Fruit fly (Drosophila melanogaster) whole organism, prepupa: ENCODE measurements around the gene ND-20L.

Source experiments
- CG10631 ChIP-seq: fragments of 200-800 bp; sonication (Bioruptor generic); optimal IDR thresholded peaks from 2 replicates; lab custom pipeline; 2016; ENCODE audit warnings: missing biosample characterization, missing genetic modification characterization
- CG10669 ChIP-seq: fragments of 200-800 bp; sonication (Bioruptor generic); optimal IDR thresholded peaks from 3 replicates; lab custom pipeline; 2018; ENCODE audit warnings: missing biosample characterization, mild to moderate bottlenecking, missing genetic modification characterization, moderate library complexity
- CG11294 ChIP-seq: fragments of 200-800 bp; sonication (Bioruptor generic); IDR thresholded peaks from 2 replicates; pipeline ENCODE4 v1.3.6; 2022; ENCODE audit warnings: missing biosample characterization, missing genetic modification characterization
- CG11762 ChIP-seq: fragments of 200-800 bp; sonication (Bioruptor generic); optimal IDR thresholded peaks from 3 replicates; lab custom pipeline; 2016; ENCODE audit warnings: missing biosample characterization, missing genetic modification characterization; ENCODE audit not compliant: insufficient read depth
- CG11902 ChIP-seq: fragments of 200-800 bp; sonication (Bioruptor generic); optimal IDR thresholded peaks from 3 replicates; lab custom pipeline; 2016; ENCODE audit warnings: missing biosample characterization, missing genetic modification characterization
- CG15336 ChIP-seq: fragments of 200-800 bp; sonication (Bioruptor generic); IDR thresholded peaks from 2 replicates; pipeline ENCODE4 v1.3.6; 2022; ENCODE audit warnings: missing biosample characterization, missing genetic modification characterization
- CG16779 ChIP-seq: fragments of 200-800 bp; sonication (Bioruptor generic); optimal IDR thresholded peaks from 3 replicates; lab custom pipeline; 2017; ENCODE audit warnings: missing biosample characterization, mild to moderate bottlenecking, missing genetic modification characterization
- CG3032 ChIP-seq: fragments of 200-800 bp; optimal IDR thresholded peaks from 2 replicates; lab custom pipeline; 2019; ENCODE audit warnings: missing biosample characterization, mild to moderate bottlenecking, missing genetic modification characterization, moderate library complexity
- CG32006 ChIP-seq: fragments of 200-800 bp; sonication (Bioruptor generic); optimal IDR thresholded peaks from 3 replicates; lab custom pipeline; 2017; ENCODE audit warnings: missing biosample characterization, mild to moderate bottlenecking, missing genetic modification characterization
- CG34406 ChIP-seq: fragments of 200-800 bp; sonication (Bioruptor generic); optimal IDR thresholded peaks from 3 replicates; lab custom pipeline; 2016; ENCODE audit warnings: missing biosample characterization, missing genetic modification characterization
- CG3919 ChIP-seq: fragments of 200-800 bp; sonication (Bioruptor generic); optimal IDR thresholded peaks from 3 replicates; lab custom pipeline; 2016; ENCODE audit warnings: missing biosample characterization, missing genetic modification characterization
- CG4318 ChIP-seq: fragments of 200-800 bp; sonication (Bioruptor generic); optimal IDR thresholded peaks from 3 replicates; lab custom pipeline; 2017; ENCODE audit warnings: missing biosample characterization, mild to moderate bottlenecking, missing genetic modification characterization
- CG6163 ChIP-seq: fragments of 200-800 bp; sonication (Bioruptor generic); IDR thresholded peaks from 3 replicates; pipeline ENCODE4 v1.3.6; 2022; ENCODE audit warnings: missing biosample characterization, missing genetic modification characterization
- CG6808 ChIP-seq: fragments of 200-800 bp; sonication (Bioruptor generic); optimal IDR thresholded peaks from 3 replicates; lab custom pipeline; 2017; ENCODE audit warnings: missing biosample characterization, missing genetic modification characterization, mild to moderate bottlenecking, moderate library complexity, missing genetic modification reagents
- CG6854 ChIP-seq: fragments of 200-800 bp; sonication (Bioruptor generic); optimal IDR thresholded peaks from 2 replicates; lab custom pipeline; 2017; ENCODE audit warnings: missing biosample characterization, mild to moderate bottlenecking, missing genetic modification characterization
- CG7368 ChIP-seq: fragments of 200-800 bp; sonication (Bioruptor generic); optimal IDR thresholded peaks from 3 replicates; lab custom pipeline; 2016; ENCODE audit warnings: missing biosample characterization, missing genetic modification characterization
- CG8319 ChIP-seq: fragments of 200-800 bp; sonication (Bioruptor generic); optimal IDR thresholded peaks from 3 replicates; lab custom pipeline; 2016; ENCODE audit warnings: missing biosample characterization, missing genetic modification characterization
- Eip75B ChIP-seq: fragments of 200-800 bp; sonication (Bioruptor generic); optimal IDR thresholded peaks from 3 replicates; lab custom pipeline; 2016; ENCODE audit warnings: missing biosample characterization, missing genetic modification characterization
- Eip78C ChIP-seq: fragments of 200-800 bp; sonication (Bioruptor generic); peaks from one replicate; lab custom pipeline; 2016; ENCODE audit warnings: missing biosample characterization, missing genetic modification characterization
- Eip93F ChIP-seq: fragments of 200-800 bp; sonication (Bioruptor generic); optimal IDR thresholded peaks from 2 replicates; lab custom pipeline; 2016; ENCODE audit warnings: missing biosample characterization, mild to moderate bottlenecking, missing genetic modification characterization
- Ets21C ChIP-seq: fragments of 200-800 bp; sonication (Bioruptor generic); optimal IDR thresholded peaks from 3 replicates; lab custom pipeline; 2016; ENCODE audit warnings: missing biosample characterization, missing genetic modification characterization
- Gug ChIP-seq: fragments of 200-800 bp; sonication (Bioruptor generic); IDR thresholded peaks from 2 replicates; pipeline ENCODE4 v1.3.6; 2022; ENCODE audit warnings: missing biosample characterization, missing genetic modification characterization
- Hr38 ChIP-seq: sonication (Bioruptor generic); optimal IDR thresholded peaks from 2 replicates; lab custom pipeline; 2016; ENCODE audit warnings: missing biosample characterization, missing genetic modification characterization
- Hr39 ChIP-seq: fragments of 200-800 bp; sonication (Bioruptor generic); optimal IDR thresholded peaks from 2 replicates; lab custom pipeline; 2016; ENCODE audit warnings: missing biosample characterization, missing genetic modification characterization
- Hr4 ChIP-seq: fragments of 200-800 bp; sonication (Bioruptor generic); optimal IDR thresholded peaks from 3 replicates; lab custom pipeline; 2016; ENCODE audit warnings: missing biosample characterization, missing genetic modification characterization
- Lpt ChIP-seq: fragments of 200-800 bp; sonication (Bioruptor generic); optimal IDR thresholded peaks from 3 replicates; lab custom pipeline; 2016; ENCODE audit warnings: missing biosample characterization, missing genetic modification characterization
- Met ChIP-seq: fragments of 200-800 bp; sonication (Bioruptor generic); optimal IDR thresholded peaks from 3 replicates; lab custom pipeline; 2016; ENCODE audit warnings: missing biosample characterization, missing genetic modification characterization
- OdsH ChIP-seq: fragments of 200-800 bp; sonication (Bioruptor generic); optimal IDR thresholded peaks from 3 replicates; lab custom pipeline; 2016; ENCODE audit warnings: missing biosample characterization, missing genetic modification characterization
- Smox ChIP-seq: fragments of 200-800 bp; sonication (Bioruptor generic); optimal IDR thresholded peaks from 3 replicates; lab custom pipeline; 2016; ENCODE audit warnings: missing biosample characterization, missing genetic modification characterization
- Sox14 ChIP-seq: fragments of 200-800 bp; sonication (Bioruptor generic); optimal IDR thresholded peaks from 3 replicates; lab custom pipeline; 2016; ENCODE audit warnings: missing biosample characterization, missing genetic modification characterization
- Sox15 ChIP-seq: fragments of 200-800 bp; sonication (Bioruptor generic); optimal IDR thresholded peaks from 3 replicates; lab custom pipeline; 2016; ENCODE audit warnings: missing biosample characterization, missing genetic modification characterization
- achi ChIP-seq: fragments of 200-800 bp; sonication (Bioruptor generic); optimal IDR thresholded peaks from 3 replicates; lab custom pipeline; 2016; ENCODE audit warnings: missing biosample characterization, missing genetic modification characterization
- acj6 ChIP-seq: fragments of 200-800 bp; sonication (Bioruptor generic); optimal IDR thresholded peaks from 3 replicates; lab custom pipeline; 2016; ENCODE audit warnings: missing biosample characterization, missing genetic modification characterization
- cyc ChIP-seq: fragments of 200-800 bp; sonication (Bioruptor generic); optimal IDR thresholded peaks from 3 replicates; lab custom pipeline; 2016; ENCODE audit warnings: missing biosample characterization, missing genetic modification characterization
- dsx ChIP-seq: fragments of 200-800 bp; optimal IDR thresholded peaks from 3 replicates; lab custom pipeline; 2019; ENCODE audit warnings: missing biosample characterization, mild to moderate bottlenecking, missing genetic modification characterization, moderate library complexity; ENCODE audit not compliant: poor library complexity, severe bottlenecking
- eg ChIP-seq: fragments of 200-800 bp; sonication (Bioruptor generic); IDR thresholded peaks from 3 replicates; pipeline ENCODE4 v1.3.6; 2022; ENCODE audit warnings: missing biosample characterization, missing genetic modification characterization
- esn ChIP-seq: fragments of 200-800 bp; sonication (Bioruptor generic); optimal IDR thresholded peaks from 2 replicates; lab custom pipeline; 2016; ENCODE audit warnings: missing biosample characterization, mild to moderate bottlenecking, missing genetic modification characterization, moderate library complexity
- fd85E ChIP-seq: fragments of 200-800 bp; sonication (Bioruptor generic); optimal IDR thresholded peaks from 3 replicates; lab custom pipeline; 2016; ENCODE audit warnings: missing biosample characterization, missing genetic modification characterization
- fkh ChIP-seq: fragments of 200-800 bp; sonication (Bioruptor generic); optimal IDR thresholded peaks from 3 replicates; lab custom pipeline; 2017; ENCODE audit warnings: missing biosample characterization, mild to moderate bottlenecking, missing genetic modification characterization, moderate library complexity
- lz ChIP-seq: fragments of 200-800 bp; sonication (Bioruptor generic); optimal IDR thresholded peaks from 3 replicates; lab custom pipeline; 2016; ENCODE audit warnings: missing biosample characterization, missing genetic modification characterization
- pdm3 ChIP-seq: fragments of 200-800 bp; sonication (Bioruptor generic); optimal IDR thresholded peaks from 3 replicates; lab custom pipeline; 2016; ENCODE audit warnings: missing biosample characterization, missing genetic modification characterization
- salr ChIP-seq, 2 experiments: fragments of 200-800 bp; sonication (Bioruptor generic); optimal IDR thresholded peaks; 3 replicates each; lab custom pipeline; 2016 to 2018; ENCODE audit warnings: missing biosample characterization in 2 of 2, missing genetic modification characterization in 2 of 2, mild to moderate bottlenecking in 1 of 2
- spab ChIP-seq: fragments of 200-800 bp; sonication (Bioruptor generic); optimal IDR thresholded peaks from 2 replicates; lab custom pipeline; 2017; ENCODE audit warnings: missing biosample characterization, mild to moderate bottlenecking, missing genetic modification characterization, missing genetic modification reagents
- ss ChIP-seq, 2 experiments: fragments of 200-800 bp; sonication (Bioruptor generic); optimal IDR thresholded peaks; 2 replicates in 1 of 2; 3 replicates in 1 of 2; lab custom pipeline; 2017 to 2018; ENCODE audit warnings: mild to moderate bottlenecking in 2 of 2, missing biosample characterization in 2 of 2, missing genetic modification characterization in 2 of 2, moderate library complexity in 1 of 2
- svp ChIP-seq: fragments of 200-800 bp; sonication (Bioruptor generic); peaks from one replicate; lab custom pipeline; 2016; ENCODE audit warnings: missing biosample characterization, missing genetic modification characterization
- topi ChIP-seq: fragments of 200-800 bp; sonication (Bioruptor generic); optimal IDR thresholded peaks from 3 replicates; lab custom pipeline; 2016; ENCODE audit warnings: missing biosample characterization, missing genetic modification characterization
- vri ChIP-seq: fragments of 200-800 bp; sonication (Bioruptor generic); optimal IDR thresholded peaks from 3 replicates; lab custom pipeline; 2016; ENCODE audit warnings: missing biosample characterization, mild to moderate bottlenecking, missing genetic modification characterization

ND-20L gene

DNA sequence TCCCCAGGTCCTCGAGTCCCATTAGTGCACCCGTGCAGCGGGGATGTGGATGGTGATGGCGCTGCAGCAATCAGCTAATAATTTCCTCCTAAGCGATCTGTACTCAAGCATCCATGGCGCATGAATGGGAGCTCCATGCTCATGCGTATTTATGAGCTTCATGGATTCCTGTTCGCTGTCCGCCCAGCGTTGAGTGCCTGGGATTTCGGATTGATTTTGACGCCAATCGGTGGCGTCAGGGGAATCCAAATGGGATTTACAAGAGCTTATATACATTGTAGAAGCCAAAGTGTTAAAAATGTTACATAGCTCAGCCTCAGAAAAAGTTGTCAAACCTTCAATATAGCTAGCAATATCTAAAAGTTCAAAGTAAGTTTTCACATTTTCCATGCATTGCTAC, at the start of gene ND-20L:
ND-20L (plus strand) TSS at position 301 of the 400 bp plus-strand sequence.
- TF ChIP-seq CG3919 (GFP tag; lab: Kevin White, UChicago) (no peak), topi (GFP tag; lab: Kevin White, UChicago) (no peak), CG16779 (tag; lab: Kevin White, UChicago) (no peak), CG32006 (GFP tag; lab: Kevin White, UChicago) (no peak), achi (GFP tag; lab: Kevin White, UChicago) (no peak), Hr39 (GFP tag; lab: Kevin White, UChicago) (no peak), salr (GFP tag; optimal IDR thresholded peaks at IDR 0.05; lab: Kevin White, UChicago) (no peak), fkh (no peak), ss (GFP tag; optimal IDR thresholded peaks at IDR 0.05; lab: Kevin White, UChicago) (no peak), Ets21C (GFP tag; lab: Kevin White, UChicago) (no peak), CG6854 (GFP tag; lab: Kevin White, UChicago) (no peak), Sox15 (GFP tag; lab: Kevin White, UChicago) (no peak), vri (GFP tag; lab: Kevin White, UChicago) (no peak), CG10631 (GFP tag; lab: Kevin White, UChicago) (no peak)

DNA sequence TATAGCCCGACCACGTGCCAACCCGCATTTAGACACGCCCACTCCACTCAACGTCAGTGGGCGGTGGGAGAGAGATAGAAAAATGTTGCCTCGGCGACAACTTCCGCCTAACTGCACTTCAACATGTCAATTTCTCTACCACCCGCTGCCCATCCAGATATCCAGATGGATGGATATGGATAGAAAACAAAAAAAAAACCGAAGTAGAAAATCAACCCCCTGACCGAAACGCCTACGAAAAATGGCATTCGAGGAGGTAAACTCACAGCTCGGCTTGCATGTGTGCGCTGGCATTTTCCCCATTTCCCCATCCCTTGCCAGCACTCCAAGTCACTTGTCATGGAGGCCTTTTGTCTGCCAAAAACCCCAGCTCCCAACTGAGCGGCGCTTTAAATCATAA, 48.8 kb upstream of the ND-20L start:
- TF ChIP-seq CG8319 (GFP tag; lab: Kevin White, UChicago) (no peak), CG6808 (GFP tag; lab: Kevin White, UChicago) (no peak), Met (GFP tag; lab: Kevin White, UChicago) (no peak), Sox15 (GFP tag; lab: Kevin White, UChicago) (no peak)

DNA sequence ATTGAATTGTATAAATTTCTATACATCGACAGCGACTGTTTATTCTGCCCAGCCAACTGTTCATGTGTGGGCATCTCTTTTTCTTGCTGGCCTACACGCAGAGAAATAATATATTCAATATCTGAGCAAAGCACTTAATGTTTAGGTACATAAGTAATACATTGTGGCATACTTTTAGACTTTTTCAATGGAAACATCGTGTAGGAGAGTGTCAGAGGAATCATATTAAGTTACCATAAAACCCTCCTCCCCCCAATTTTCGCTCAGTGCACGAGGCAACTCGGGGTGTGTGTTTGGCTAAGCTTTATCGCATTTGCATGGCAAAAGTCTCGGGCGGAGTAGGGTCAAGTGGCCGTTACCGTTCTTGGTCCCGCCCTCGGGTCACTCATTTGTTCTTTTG, 45.4 kb upstream of the ND-20L start:
- TF ChIP-seq achi (GFP tag; lab: Kevin White, UChicago) (no peak), Sox14 (GFP tag; lab: Kevin White, UChicago) (peak; percentile 11), salr (GFP tag; optimal IDR thresholded peaks at IDR 0.05; lab: Kevin White, UChicago) (no peak), CG11294 (GFP tag; lab: Robert Waterston, UW) (no peak), CG16779 (tag; lab: Kevin White, UChicago) (no peak), CG6854 (GFP tag; lab: Kevin White, UChicago) (no peak), pdm3 (GFP tag; lab: Kevin White, UChicago) (peak; percentile 12), CG3032 (tag; lab: Kevin White, UChicago) (no peak), Eip78C (GFP tag; lab: Kevin White, UChicago) (peak; percentile 63), fd85E (GFP tag; lab: Kevin White, UChicago) (no peak), CG7368 (GFP tag; lab: Kevin White, UChicago) (no peak), CG4318 (GFP tag; lab: Kevin White, UChicago) (no peak), Smox (GFP tag; lab: Kevin White, UChicago) (no peak), dsx (GFP tag; lab: Kevin White, UChicago) (no peak), Gug (no peak), CG11902 (GFP tag; lab: Kevin White, UChicago) (no peak), Hr39 (GFP tag; lab: Kevin White, UChicago) (peak; percentile 11), cyc (no peak), Eip93F (GFP tag; lab: Kevin White, UChicago) (no peak), eg (GFP tag; lab: Robert Waterston, UW) (no peak), CG15336 (GFP tag; lab: Robert Waterston, UW) (no peak), CG8319 (GFP tag; lab: Kevin White, UChicago) (no peak), lz (GFP tag; lab: Kevin White, UChicago) (no peak), Lpt (GFP tag; lab: Kevin White, UChicago) (no peak), CG3919 (GFP tag; lab: Kevin White, UChicago) (no peak), CG10631 (GFP tag; lab: Kevin White, UChicago) (no peak), OdsH (GFP tag; lab: Kevin White, UChicago) (peak; percentile 6), CG11762 (GFP tag; lab: Kevin White, UChicago) (no peak), acj6 (no peak), svp (GFP tag; lab: Kevin White, UChicago) (no peak), spab (no peak), CG34406 (GFP tag; lab: Kevin White, UChicago) (no peak), esn (GFP tag; lab: Kevin White, UChicago) (no peak), CG6163 (GFP tag; lab: Robert Waterston, UW) (no peak), Hr38 (GFP tag; lab: Kevin White, UChicago) (no peak), CG10669 (GFP tag; lab: Kevin White, UChicago) (no peak), CG6808 (GFP tag; lab: Kevin White, UChicago) (no peak), Hr4 (no peak), Eip75B (GFP tag; lab: Kevin White, UChicago) (no peak), CG32006 (GFP tag; lab: Kevin White, UChicago) (peak; percentile 16), vri (GFP tag; lab: Kevin White, UChicago) (no peak)
